Worm (Caenorhabditis elegans) whole organism, early embryonic: ENCODE data around the gene K01A6.7.

Experiments used
- B0310.2 ChIP-seq: sonication (generic microtip); optimal IDR thresholded peaks from 2 replicates; lab custom pipeline; 2016; ENCODE audit warnings: mild to moderate bottlenecking, missing genetic modification characterization, missing compliant biosample characterization
- F13C5.2 ChIP-seq: sonication (generic microtip); optimal IDR thresholded peaks from 2 replicates; lab custom pipeline; 2017; ENCODE audit warnings: mild to moderate bottlenecking, missing genetic modification characterization, inconsistent platforms, missing compliant biosample characterization
- aly-1 ChIP-seq: sonication (generic microtip); optimal IDR thresholded peaks from 2 replicates; lab custom pipeline; 2016; ENCODE audit warnings: missing genetic modification characterization, missing compliant biosample characterization
- ama-1 ChIP-seq: fragments of 150-350 bp; optimal IDR thresholded peaks from 2 replicates; lab custom pipeline; 2014
- ceh-13 ChIP-seq: fragments of 200-800 bp; sonication (Bioruptor generic); optimal IDR thresholded peaks from 2 replicates; lab custom pipeline; 2018; ENCODE audit warnings: mild to moderate bottlenecking, missing genetic modification characterization, missing compliant biosample characterization
- ceh-36 ChIP-seq: sonication (generic microtip); optimal IDR thresholded peaks from 2 replicates; lab custom pipeline; 2016; ENCODE audit warnings: missing genetic modification characterization, inconsistent platforms, missing compliant biosample characterization
- ets-7 ChIP-seq: sonication (generic microtip); optimal IDR thresholded peaks from 2 replicates; lab custom pipeline; 2016; ENCODE audit warnings: missing genotype, missing genetic modification characterization, missing compliant biosample characterization
- flt-1 ChIP-seq: fragments of 200-800 bp; sonication (Bioruptor generic); IDR thresholded peaks from 2 replicates; pipeline ENCODE4 v1.3.6; 2022; ENCODE audit warnings: missing genetic modification characterization, missing compliant biosample characterization
- hmbx-1 ChIP-seq: sonication (generic microtip); optimal IDR thresholded peaks from 2 replicates; lab custom pipeline; 2016; ENCODE audit warnings: mild to moderate bottlenecking, missing genetic modification characterization, missing compliant biosample characterization
- hmg-4 ChIP-seq: fragments of 200-800 bp; sonication (Bioruptor generic); optimal IDR thresholded peaks from 2 replicates; lab custom pipeline; 2018; ENCODE audit warnings: mild to moderate bottlenecking, missing genetic modification characterization, missing compliant biosample characterization
- hnd-1 ChIP-seq: sonication (generic microtip); optimal IDR thresholded peaks from 2 replicates; lab custom pipeline; 2016; ENCODE audit warnings: missing genetic modification characterization, missing compliant biosample characterization
- pes-1 ChIP-seq: fragments of 200-800 bp; sonication (Bioruptor generic); IDR thresholded peaks from 2 replicates; pipeline ENCODE4 v1.3.6; 2022; ENCODE audit warnings: missing genetic modification reagents, missing genetic modification characterization, missing compliant biosample characterization
- scrt-1 ChIP-seq: fragments of 200-800 bp; sonication (Bioruptor generic); IDR thresholded peaks from 2 replicates; pipeline ENCODE4 v1.3.6; 2022; ENCODE audit warnings: missing genetic modification characterization, missing compliant biosample characterization
- sea-1 ChIP-seq: fragments of 200-800 bp; sonication (Bioruptor generic); conservative IDR thresholded peaks from 2 replicates; pipeline ENCODE4 v1.3.6; 2022; ENCODE audit warnings: missing genetic modification characterization, missing compliant biosample characterization
- tbx-11 ChIP-seq: fragments of 200-800 bp; sonication (Bioruptor generic); IDR thresholded peaks from 2 replicates; pipeline ENCODE4 v1.3.6; 2022; ENCODE audit warnings: missing genetic modification characterization, missing compliant biosample characterization
- tbx-37 ChIP-seq: fragments of 200-800 bp; sonication (Bioruptor generic); conservative IDR thresholded peaks from 2 replicates; pipeline ENCODE4 v1.3.6; 2022; ENCODE audit warnings: missing genetic modification reagents, missing genetic modification characterization, missing compliant biosample characterization
- tra-4 ChIP-seq: sonication (generic microtip); optimal IDR thresholded peaks from 2 replicates; lab custom pipeline; 2017; ENCODE audit warnings: missing genetic modification characterization, missing compliant biosample characterization

The K01A6.7 gene

DNA sequence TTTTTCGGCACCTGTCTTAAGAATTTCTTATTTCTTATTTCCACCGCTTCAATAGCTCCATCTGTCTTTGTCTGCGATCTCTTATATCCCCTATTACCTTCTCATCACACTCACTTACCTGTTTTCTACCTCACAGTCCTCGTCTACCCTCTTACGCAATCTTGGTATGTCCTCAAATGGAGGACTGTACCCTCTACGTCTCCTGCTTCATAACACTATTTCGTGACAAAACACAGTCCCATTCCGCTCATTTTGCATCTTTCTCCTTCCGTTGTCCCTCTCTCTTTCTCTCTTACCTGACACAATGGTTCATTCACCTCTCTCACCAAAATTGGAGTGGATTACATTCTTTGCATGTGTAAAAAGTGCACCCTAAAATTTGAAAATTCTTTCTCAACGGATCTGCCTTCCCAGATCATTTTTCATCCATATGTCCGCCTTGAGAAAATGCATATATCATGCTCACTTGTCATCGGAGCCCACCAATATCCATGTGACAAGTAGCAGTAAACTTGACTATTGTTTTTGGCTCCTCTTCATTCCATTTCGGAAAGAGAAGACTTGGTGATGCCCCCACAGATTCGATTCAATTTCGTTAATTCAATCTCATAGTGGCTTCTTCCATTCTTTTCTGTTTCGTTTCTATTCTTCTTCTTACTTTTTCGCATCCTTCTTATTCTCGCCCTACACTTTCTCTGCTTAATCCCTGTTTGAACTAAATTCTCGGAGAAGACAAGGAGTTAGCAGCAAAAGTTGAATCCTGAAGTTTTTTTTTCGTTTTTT lies 21.1 kb downstream of the K01A6.7 start:
- TF ChIP-seq pes-1 (no peak), flt-1 (GFP tag; lab: Robert Waterston, UW) (no peak), tbx-37 (no peak), hnd-1 (tag; lab: Kevin White, UChicago) (no peak), hmg-4 (GFP tag; lab: Kevin White, UChicago) (peak; percentile 13), sea-1 (GFP tag; lab: Robert Waterston, UW) (no peak), scrt-1 (no peak), B0310.2 (tag; lab: Kevin White, UChicago) (peak; percentile 82), aly-1 (peak; percentile 52), F13C5.2 (no peak), ets-7 (tag; lab: Kevin White, UChicago) (peak; percentile 31)

- no peak for TF ChIP-seq tra-4 (tag; lab: Kevin White, UChicago)
- TF ChIP-seq scrt-1, result no peak
- TF ChIP-seq ceh-36 (tag; lab: Kevin White, UChicago), result no peak
- no peak for TF ChIP-seq hmg-4 (GFP tag; lab: Kevin White, UChicago)
- TF ChIP-seq F13C5.2, result no peak
- no peak for TF ChIP-seq flt-1 (GFP tag; lab: Robert Waterston, UW)
- no peak for TF ChIP-seq ets-7 (tag; lab: Kevin White, UChicago)
- no peak for TF ChIP-seq B0310.2 (tag; lab: Kevin White, UChicago)
- TF ChIP-seq hnd-1 (tag; lab: Kevin White, UChicago), result no peak
- TF ChIP-seq tbx-37, result no peak
- no peak for TF ChIP-seq pes-1
- no peak for TF ChIP-seq tbx-11
- TF ChIP-seq sea-1 (GFP tag; lab: Robert Waterston, UW), result no peak
Observed at ce11 chrIV:11716414-11716813, 22.0 kb downstream of the K01A6.7 start.

- no peak for TF ChIP-seq tra-4 (tag; lab: Kevin White, UChicago)
- no peak for TF ChIP-seq ets-7 (tag; lab: Kevin White, UChicago)
- no peak for TF ChIP-seq ama-1 (lab: Kevin White, UChicago)
- no peak for TF ChIP-seq B0310.2 (tag; lab: Kevin White, UChicago)
- TF ChIP-seq hmbx-1, result no peak
- TF ChIP-seq sea-1 (GFP tag; lab: Robert Waterston, UW), result no peak
- TF ChIP-seq aly-1, result no peak
- no peak for TF ChIP-seq ceh-13 (GFP tag; lab: Kevin White, UChicago)
- TF ChIP-seq hmg-4 (GFP tag; lab: Kevin White, UChicago), result no peak
- no peak for TF ChIP-seq tbx-37
- no peak for TF ChIP-seq hnd-1 (tag; lab: Kevin White, UChicago)
- TF ChIP-seq flt-1 (GFP tag; lab: Robert Waterston, UW), result no peak
Observed at ce11 chrIV:11714739-11715138, 23.6 kb downstream of the K01A6.7 start, which contains the start of gene magi-1. Gene magi-1 (plus strand): TSS chrIV:11715039.

DNA sequence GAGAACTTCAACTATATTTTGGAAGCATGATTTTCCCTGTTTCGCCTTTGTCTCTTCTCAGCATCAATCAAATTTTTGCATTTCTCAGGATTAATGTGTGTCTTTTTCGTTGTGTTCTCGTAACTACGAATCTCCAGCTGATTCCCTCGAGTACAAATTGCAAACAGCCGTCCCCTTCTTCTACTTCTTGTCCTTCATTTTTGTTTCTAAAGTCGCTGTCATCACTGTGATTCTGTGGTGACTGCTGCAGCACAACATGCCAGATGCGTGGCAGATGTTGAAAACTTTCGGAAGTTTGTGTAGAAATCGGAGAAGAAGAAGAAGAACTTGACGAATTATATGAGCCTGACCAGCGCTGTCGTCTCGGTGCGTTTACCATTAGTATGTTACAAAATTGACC lies 25.1 kb downstream of the K01A6.7 start:
- TF ChIP-seq hmbx-1 (no peak), ets-7 (tag; lab: Kevin White, UChicago) (no peak), ceh-36 (tag; lab: Kevin White, UChicago) (no peak), ama-1 (lab: Kevin White, UChicago) (no peak), ceh-13 (GFP tag; lab: Kevin White, UChicago) (no peak), F13C5.2 (no peak), B0310.2 (tag; lab: Kevin White, UChicago) (no peak), tra-4 (tag; lab: Kevin White, UChicago) (no peak), flt-1 (GFP tag; lab: Robert Waterston, UW) (no peak), hmg-4 (GFP tag; lab: Kevin White, UChicago) (no peak)

- TF ChIP-seq scrt-1, result no peak
- TF ChIP-seq hmg-4 (GFP tag; lab: Kevin White, UChicago), result no peak
- TF ChIP-seq sea-1 (GFP tag; lab: Robert Waterston, UW), result no peak
- TF ChIP-seq flt-1 (GFP tag; lab: Robert Waterston, UW), result no peak
- TF ChIP-seq tbx-37, result no peak
- TF ChIP-seq hnd-1 (tag; lab: Kevin White, UChicago), result no peak
- TF ChIP-seq B0310.2 (tag; lab: Kevin White, UChicago), result no peak
- no peak for TF ChIP-seq ceh-36 (tag; lab: Kevin White, UChicago)
Observed at ce11 chrIV:11710331-11710730, 28.0 kb downstream of the K01A6.7 start.

- TF ChIP-seq tra-4 (tag; lab: Kevin White, UChicago) (no peak), ceh-13 (GFP tag; lab: Kevin White, UChicago) (no peak), hmbx-1 (no peak), scrt-1 (no peak), ceh-36 (tag; lab: Kevin White, UChicago) (no peak), aly-1 (no peak), pes-1 (no peak), sea-1 (GFP tag; lab: Robert Waterston, UW) (no peak)
Observed at ce11 chrIV:11703685-11704296, 34.6 kb downstream of the K01A6.7 start, which contains the start of the genes T22B3.3 and alg-3. Gene T22B3.3 (minus strand): TSS chrIV:11703785. Gene alg-3 (plus strand): TSS chrIV:11704246.

- TF ChIP-seq hmbx-1 (no peak), pes-1 (no peak), ceh-13 (GFP tag; lab: Kevin White, UChicago) (no peak), scrt-1 (no peak), ama-1 (lab: Kevin White, UChicago) (no peak), B0310.2 (tag; lab: Kevin White, UChicago) (no peak), tbx-11 (no peak), hnd-1 (tag; lab: Kevin White, UChicago) (no peak), ets-7 (tag; lab: Kevin White, UChicago) (no peak), ceh-36 (tag; lab: Kevin White, UChicago) (no peak), flt-1 (GFP tag; lab: Robert Waterston, UW) (no peak), aly-1 (no peak), tbx-37 (no peak), hmg-4 (GFP tag; lab: Kevin White, UChicago) (no peak), sea-1 (GFP tag; lab: Robert Waterston, UW) (no peak)
Observed at ce11 chrIV:11701878-11702277, 36.5 kb downstream of the K01A6.7 start.
